Fruit fly (Drosophila melanogaster) whole organism, embryonic: ENCODE results near the gene CG2124.

Source experiments
- Atf6 ChIP-seq: fragments of 200-800 bp; sonication (Bioruptor generic); IDR thresholded peaks from 2 replicates; pipeline ENCODE4 v1.3.6; 2022; ENCODE audit warnings: missing biosample characterization, missing genetic modification characterization
- Bgb ChIP-seq: fragments of 200-800 bp; sonication (Bioruptor generic); IDR thresholded peaks from 2 replicates; pipeline ENCODE4 v1.3.6; 2022; ENCODE audit warnings: missing biosample characterization, missing genetic modification characterization; ENCODE audit not compliant: partially characterized antibody
- BtbVII ChIP-seq: fragments of 200-800 bp; sonication (Bioruptor generic); optimal IDR thresholded peaks from 3 replicates; lab custom pipeline; 2017; ENCODE audit warnings: missing biosample characterization, mild to moderate bottlenecking, missing genetic modification characterization
- CG10431 ChIP-seq: fragments of 200-800 bp; sonication (Bioruptor generic); optimal IDR thresholded peaks from 3 replicates; lab custom pipeline; 2018; ENCODE audit warnings: missing biosample characterization, mild to moderate bottlenecking, missing genetic modification characterization
- CG10565 ChIP-seq: fragments of 200-800 bp; sonication (Bioruptor generic); optimal IDR thresholded peaks from 3 replicates; lab custom pipeline; 2016; ENCODE audit warnings: missing biosample characterization, mild to moderate bottlenecking, missing genetic modification characterization
- CG11247 ChIP-seq: fragments of 200-800 bp; sonication (Bioruptor generic); IDR thresholded peaks from 2 replicates; pipeline ENCODE4 v1.3.6; 2022; ENCODE audit warnings: missing biosample characterization, missing genetic modification characterization
- CG1233 ChIP-seq: fragments of 200-800 bp; sonication (Bioruptor generic); optimal IDR thresholded peaks from 4 replicates; lab custom pipeline; 2018; ENCODE audit warnings: missing biosample characterization, mild to moderate bottlenecking, missing genetic modification characterization
- CG12659 ChIP-seq: fragments of 200-800 bp; sonication (Bioruptor generic); optimal IDR thresholded peaks from 3 replicates; lab custom pipeline; 2017; ENCODE audit warnings: mild to moderate bottlenecking, missing biosample characterization, missing genetic modification reagents, missing genetic modification characterization
- CG13894 ChIP-seq: fragments of 200-800 bp; sonication (Bioruptor generic); optimal IDR thresholded peaks from 3 replicates; lab custom pipeline; 2018; ENCODE audit warnings: missing biosample characterization, mild to moderate bottlenecking, missing genetic modification characterization, moderate library complexity
- CG17359 ChIP-seq: fragments of 200-800 bp; sonication (Bioruptor generic); optimal IDR thresholded peaks from 3 replicates; lab custom pipeline; 2018; ENCODE audit warnings: missing biosample characterization, mild to moderate bottlenecking, missing genetic modification characterization, moderate library complexity
- CG17361 ChIP-seq: fragments of 200-800 bp; sonication (Bioruptor generic); IDR thresholded peaks from 3 replicates; pipeline ENCODE4 v1.3.6; 2022; ENCODE audit warnings: missing biosample characterization, missing genetic modification characterization
- CG1792 ChIP-seq: fragments of 200-800 bp; sonication (Bioruptor generic); optimal IDR thresholded peaks from 2 replicates; lab custom pipeline; 2016; ENCODE audit warnings: missing biosample characterization, missing genetic modification characterization
- CG18599 ChIP-seq: fragments of 200-800 bp; sonication (Bioruptor generic); optimal IDR thresholded peaks from 3 replicates; lab custom pipeline; 2017; ENCODE audit warnings: missing biosample characterization, missing genetic modification characterization, mild to moderate bottlenecking, moderate library complexity, missing genetic modification reagents
- CG2889 ChIP-seq: fragments of 200-800 bp; sonication (Bioruptor generic); IDR thresholded peaks from 3 replicates; pipeline ENCODE4 v1.3.6; 2022; ENCODE audit warnings: missing biosample characterization, missing genetic modification characterization
- CG42726 ChIP-seq: fragments of 200-800 bp; sonication (Bioruptor generic); IDR thresholded peaks from 2 replicates; pipeline ENCODE4 v1.3.6; 2022; ENCODE audit warnings: missing biosample characterization, missing genetic modification characterization; ENCODE audit not compliant: partially characterized antibody
- CG6254 ChIP-seq: fragments of 200-800 bp; sonication (Bioruptor generic); optimal IDR thresholded peaks from 3 replicates; lab custom pipeline; 2017; ENCODE audit warnings: mild to moderate bottlenecking, missing biosample characterization, missing genetic modification reagents, missing genetic modification characterization
- CG6272 ChIP-seq: fragments of 200-800 bp; sonication (Bioruptor generic); IDR thresholded peaks from 2 replicates; pipeline ENCODE4 v1.3.6; 2022; ENCODE audit warnings: missing biosample characterization, missing genetic modification characterization
- CG6689 ChIP-seq: fragments of 200-800 bp; sonication (Bioruptor generic); IDR thresholded peaks from 2 replicates; pipeline ENCODE4 v1.3.6; 2022; ENCODE audit warnings: missing biosample characterization, missing genetic modification characterization
- CG6791 ChIP-seq: fragments of 200-800 bp; sonication (Bioruptor generic); IDR thresholded peaks from 3 replicates; pipeline ENCODE4 v1.3.6; 2022; ENCODE audit warnings: missing biosample characterization, missing genetic modification characterization; ENCODE audit not compliant: partially characterized antibody
- CG6813 ChIP-seq: fragments of 200-800 bp; sonication (Bioruptor generic); optimal IDR thresholded peaks from 2 replicates; lab custom pipeline; 2017; ENCODE audit warnings: missing biosample characterization, missing genetic modification characterization, mild to moderate bottlenecking, moderate library complexity, missing genetic modification reagents
- CG9215 ChIP-seq: fragments of 200-800 bp; sonication (Bioruptor generic); IDR thresholded peaks from 2 replicates; pipeline ENCODE4 v1.3.6; 2022; ENCODE audit warnings: missing biosample characterization, missing genetic modification characterization
- Deaf1 ChIP-seq: fragments of 200-800 bp; optimal IDR thresholded peaks from 3 replicates; lab custom pipeline; 2019; ENCODE audit warnings: missing biosample characterization, mild to moderate bottlenecking, missing genetic modification characterization, moderate library complexity
- Dip2 ChIP-seq: fragments of 200-800 bp; sonication (Bioruptor generic); IDR thresholded peaks from 2 replicates; pipeline ENCODE4 v1.3.6; 2022; ENCODE audit warnings: missing biosample characterization, missing genetic modification characterization
- Dref ChIP-seq: fragments of 200-800 bp; sonication (Bioruptor generic); IDR thresholded peaks from 2 replicates; pipeline ENCODE4 v1.3.6; 2022; ENCODE audit warnings: missing biosample characterization, missing genetic modification characterization
- HHEX ChIP-seq: fragments of 200-800 bp; sonication (Bioruptor generic); optimal IDR thresholded peaks from 3 replicates; lab custom pipeline; 2017; ENCODE audit warnings: missing biosample characterization, mild to moderate bottlenecking, missing genetic modification characterization, missing genetic modification reagents
- Hey ChIP-seq: fragments of 200-800 bp; sonication (Bioruptor generic); optimal IDR thresholded peaks from 3 replicates; lab custom pipeline; 2018; ENCODE audit warnings: missing biosample characterization, mild to moderate bottlenecking, missing genetic modification characterization
- Hmr ChIP-seq: fragments of 200-800 bp; sonication (Bioruptor generic); optimal IDR thresholded peaks from 3 replicates; lab custom pipeline; 2017; ENCODE audit warnings: mild to moderate bottlenecking, missing biosample characterization, missing genetic modification reagents, missing genetic modification characterization
- Jarid2 ChIP-seq: fragments of 200-800 bp; sonication (Bioruptor generic); optimal IDR thresholded peaks from 3 replicates; lab custom pipeline; 2017; ENCODE audit warnings: mild to moderate bottlenecking, missing biosample characterization, missing genetic modification reagents, missing genetic modification characterization
- MTF-1 ChIP-seq: fragments of 200-800 bp; sonication (Bioruptor generic); optimal IDR thresholded peaks from 2 replicates; lab custom pipeline; 2018; ENCODE audit warnings: missing biosample characterization, mild to moderate bottlenecking, missing genetic modification characterization, borderline replicate concordance
- NK7.1 ChIP-seq: fragments of 200-800 bp; sonication (Bioruptor generic); optimal IDR thresholded peaks from 3 replicates; lab custom pipeline; 2016; ENCODE audit warnings: missing biosample characterization, missing genetic modification characterization
- Nf-YB ChIP-seq: fragments of 200-800 bp; sonication (Bioruptor generic); optimal IDR thresholded peaks from 3 replicates; lab custom pipeline; 2019; ENCODE audit warnings: missing biosample characterization, mild to moderate bottlenecking, missing genetic modification characterization, moderate library complexity
- Xrp1 ChIP-seq: fragments of 200-800 bp; sonication (Bioruptor generic); IDR thresholded peaks from 2 replicates; pipeline ENCODE4 v1.3.6; 2022; ENCODE audit warnings: missing biosample characterization, missing genetic modification characterization
- chinmo ChIP-seq: fragments of 200-800 bp; sonication (Bioruptor generic); IDR thresholded peaks from 4 replicates; pipeline ENCODE4 v1.3.6; 2022; ENCODE audit warnings: missing biosample characterization, missing genetic modification characterization; ENCODE audit not compliant: partially characterized antibody
- danr ChIP-seq: fragments of 200-800 bp; sonication (Bioruptor generic); IDR thresholded peaks from 2 replicates; pipeline ENCODE4 v1.3.6; 2022; ENCODE audit warnings: missing biosample characterization, missing genetic modification characterization
- dmrt11E ChIP-seq: fragments of 200-800 bp; sonication (Bioruptor generic); optimal IDR thresholded peaks from 3 replicates; lab custom pipeline; 2018; ENCODE audit warnings: missing biosample characterization, mild to moderate bottlenecking, missing genetic modification characterization, moderate library complexity
- fu2 ChIP-seq: fragments of 200-800 bp; sonication (Bioruptor generic); optimal IDR thresholded peaks from 2 replicates; lab custom pipeline; 2016; ENCODE audit warnings: missing biosample characterization, missing genetic modification characterization
- ind ChIP-seq: fragments of 200-800 bp; sonication (Bioruptor generic); optimal IDR thresholded peaks from 3 replicates; lab custom pipeline; 2016; ENCODE audit warnings: missing biosample characterization, missing genetic modification characterization
- knrl ChIP-seq: fragments of 200-800 bp; sonication (Bioruptor generic); IDR thresholded peaks from 3 replicates; pipeline ENCODE4 v1.3.6; 2022; ENCODE audit warnings: missing biosample characterization, missing genetic modification characterization; ENCODE audit not compliant: partially characterized antibody
- phol ChIP-seq: fragments of 200-800 bp; sonication (Bioruptor generic); optimal IDR thresholded peaks from 3 replicates; lab custom pipeline; 2018; ENCODE audit warnings: missing biosample characterization, mild to moderate bottlenecking, missing genetic modification characterization, moderate library complexity
- pros ChIP-seq: fragments of 200-800 bp; sonication (Bioruptor generic); optimal IDR thresholded peaks from 3 replicates; lab custom pipeline; 2019; ENCODE audit warnings: missing biosample characterization, mild to moderate bottlenecking, missing genetic modification characterization, moderate library complexity
- rib ChIP-seq: fragments of 200-800 bp; sonication (Bioruptor generic); IDR thresholded peaks from 2 replicates; pipeline ENCODE4 v1.3.6; 2022; ENCODE audit warnings: missing biosample characterization, missing genetic modification characterization
- salm ChIP-seq: fragments of 200-800 bp; sonication (Bioruptor generic); optimal IDR thresholded peaks from 2 replicates; lab custom pipeline; 2018; ENCODE audit warnings: missing biosample characterization, mild to moderate bottlenecking, missing genetic modification characterization
- schlank ChIP-seq: fragments of 200-800 bp; sonication (Bioruptor generic); optimal IDR thresholded peaks from 2 replicates; lab custom pipeline; 2018; ENCODE audit warnings: missing biosample characterization, mild to moderate bottlenecking, missing genetic modification characterization
- sim ChIP-seq: fragments of 200-800 bp; sonication (Bioruptor generic); IDR thresholded peaks from 2 replicates; pipeline ENCODE4 v1.3.6; 2022; ENCODE audit warnings: missing biosample characterization, missing genetic modification characterization
- tap ChIP-seq: fragments of 200-800 bp; optimal IDR thresholded peaks from 3 replicates; lab custom pipeline; 2019; ENCODE audit warnings: missing biosample characterization, mild to moderate bottlenecking, missing genetic modification characterization, moderate library complexity
- ttk ChIP-seq: fragments of 200-800 bp; sonication (Bioruptor generic); IDR thresholded peaks from 2 replicates; pipeline ENCODE4 v2.1.2; 2022; ENCODE audit warnings: missing biosample characterization, missing genetic modification characterization
- tx ChIP-seq: fragments of 200-800 bp; sonication (Bioruptor generic); optimal IDR thresholded peaks from 2 replicates; lab custom pipeline; 2016; ENCODE audit warnings: missing biosample characterization, missing genetic modification characterization
- wek ChIP-seq: fragments of 200-800 bp; sonication (Bioruptor generic); optimal IDR thresholded peaks from 3 replicates; lab custom pipeline; 2018; ENCODE audit warnings: missing biosample characterization, mild to moderate bottlenecking, missing genetic modification characterization, moderate library complexity

CG2124 gene

dm6 chrX:10602057-10602764 lies 6.3 kb downstream of the CG2124 start, which contains the start of gene CG1628 (continued):
- TF ChIP-seq Deaf1 (tag; lab: Kevin White, UChicago) = peak; percentile 99
- TF ChIP-seq CG18599 (GFP tag; lab: Kevin White, UChicago) = peak; percentile 36
- TF ChIP-seq CG17361 = peak; percentile 47; the same call in 2 of the 3 replicates
- no peak; the same call in 1 of the 2 replicates for TF ChIP-seq ttk (GFP tag; lab: Robert Waterston, UW)
- TF ChIP-seq Hmr = peak; percentile 32
- peak; percentile 48 for TF ChIP-seq Jarid2 (GFP tag; lab: Kevin White, UChicago)
- TF ChIP-seq dmrt11E (tag; lab: Kevin White, UChicago) = no peak
- peak; percentile 80 for TF ChIP-seq Nf-YB (GFP tag; lab: Kevin White, UChicago)
- peak; percentile 25 for TF ChIP-seq salm (tag; lab: Kevin White, UChicago)
- no peak for TF ChIP-seq sim (GFP tag; lab: Robert Waterston, UW)
- peak; percentile 30 for TF ChIP-seq CG12659 (GFP tag; lab: Kevin White, UChicago)
- TF ChIP-seq CG9215 (GFP tag; lab: Robert Waterston, UW) = no peak
- TF ChIP-seq knrl = no peak; the same call in 2 of the 3 replicates
- TF ChIP-seq Dip2 (GFP tag; lab: Robert Waterston, UW) = no peak
- TF ChIP-seq CG10565 (GFP tag; lab: Kevin White, UChicago) = no peak
- TF ChIP-seq CG6813 (GFP tag; lab: Kevin White, UChicago) = peak; percentile 38
- TF ChIP-seq Dref (GFP tag; lab: Robert Waterston, UW) = peak; percentile 62
- no peak for TF ChIP-seq tx
- TF ChIP-seq CG1792 = peak; percentile 3
- no peak for TF ChIP-seq CG2889
- peak; percentile 82 for TF ChIP-seq CG6791
- TF ChIP-seq pros (GFP tag; lab: Kevin White, UChicago) = peak; percentile 63
- TF ChIP-seq Hey (tag; lab: Kevin White, UChicago) = peak; percentile 7
- TF ChIP-seq chinmo (GFP tag; lab: Robert Waterston, UW) = peak; percentile 84
- TF ChIP-seq ind (GFP tag; lab: Kevin White, UChicago) = no peak
- no peak for TF ChIP-seq CG11247
- TF ChIP-seq wek (GFP tag; lab: Kevin White, UChicago) = no peak
- no peak for TF ChIP-seq CG10431 (GFP tag; lab: Kevin White, UChicago)
- peak; percentile 38 for TF ChIP-seq CG6254
- TF ChIP-seq CG42726 (GFP tag; lab: Robert Waterston, UW) = peak; percentile 48; the same call in 1 of the 2 replicates
- no peak for TF ChIP-seq BtbVII (GFP tag; lab: Kevin White, UChicago)
- no peak for TF ChIP-seq fu2 (GFP tag; lab: Kevin White, UChicago)
- TF ChIP-seq tap (tag; lab: Kevin White, UChicago) = no peak
- TF ChIP-seq schlank (tag; lab: Kevin White, UChicago) = no peak
- TF ChIP-seq CG13894 = peak; percentile 59
- no peak for TF ChIP-seq rib (GFP tag; lab: Robert Waterston, UW)
- peak; percentile 39 for TF ChIP-seq HHEX (GFP tag; lab: Kevin White, UChicago)
- TF ChIP-seq CG17359 (tag; lab: Kevin White, UChicago) = peak; percentile 0
- TF ChIP-seq Atf6 (GFP tag; lab: Robert Waterston, UW) = 0 out of 2 replicates have a peak, but pooled peaks have one; percentile 48
- TF ChIP-seq MTF-1 (GFP tag; lab: Kevin White, UChicago) = peak; percentile 22
- peak; percentile 56 for TF ChIP-seq phol
- no peak for TF ChIP-seq NK7.1
- TF ChIP-seq CG1233 (GFP tag; lab: Kevin White, UChicago) = peak; percentile 34
- no peak for TF ChIP-seq danr (GFP tag; lab: Robert Waterston, UW)
- no peak for TF ChIP-seq Xrp1 (GFP tag; lab: Robert Waterston, UW)
- TF ChIP-seq CG6272 (GFP tag; lab: Robert Waterston, UW) = no peak
- TF ChIP-seq Bgb (GFP tag; lab: Robert Waterston, UW) = peak; percentile 53; the same call in 1 of the 2 replicates
- 0 out of 2 replicates have a peak, but pooled peaks have one; percentile 14 for TF ChIP-seq CG6689
